Worm (Caenorhabditis elegans) whole organism, L2 larva: Measurements from ENCODE around the gene Y47D3A.1.

Source experiments
- C34F6.9 ChIP-seq: fragments of 150-350 bp; optimal IDR thresholded peaks from 2 replicates; lab custom pipeline; 2014; ENCODE audit warnings: missing biosample characterization, missing genetic modification characterization
- F13H6.1 ChIP-seq: sonication (generic microtip); optimal IDR thresholded peaks from 2 replicates; lab custom pipeline; 2016; ENCODE audit warnings: missing genetic modification characterization, missing compliant biosample characterization
- R02D3.7 ChIP-seq: fragments of 150-350 bp; optimal IDR thresholded peaks from 2 replicates; lab custom pipeline; 2014; ENCODE audit warnings: missing biosample characterization, missing genetic modification characterization
- Y55F3AM.14 ChIP-seq: fragments of 200-800 bp; sonication (Bioruptor generic); optimal IDR thresholded peaks from 2 replicates; lab custom pipeline; 2018; ENCODE audit warnings: mild to moderate bottlenecking, missing genetic modification characterization, missing compliant biosample characterization
- ZK546.5 ChIP-seq: sonication (generic microtip); optimal IDR thresholded peaks from 2 replicates; lab custom pipeline; 2017; ENCODE audit warnings: missing biosample characterization, missing genetic modification characterization
- alr-1 ChIP-seq: fragments of 150-350 bp; optimal IDR thresholded peaks from 2 replicates; lab custom pipeline; 2014; ENCODE audit warnings: missing biosample characterization, missing genetic modification characterization
- aly-2 ChIP-seq: fragments of 150-350 bp; optimal IDR thresholded peaks from 2 replicates; lab custom pipeline; 2014; ENCODE audit warnings: missing biosample characterization, missing genetic modification characterization
- ama-1 ChIP-seq: fragments of 150-350 bp; optimal IDR thresholded peaks from 2 replicates; lab custom pipeline; 2018; ENCODE audit warnings: inconsistent platforms
- blmp-1 ChIP-seq: sonication (generic microtip); optimal IDR thresholded peaks from 2 replicates; lab custom pipeline; 2017; ENCODE audit warnings: missing genetic modification characterization, mild to moderate bottlenecking, missing compliant biosample characterization, antibody characterized with exemption, moderate library complexity; ENCODE audit not compliant: insufficient read depth
- ceh-16 ChIP-seq: fragments of 150-350 bp; optimal IDR thresholded peaks from 2 replicates; lab custom pipeline; 2014; ENCODE audit warnings: missing biosample characterization, missing genetic modification characterization
- ceh-82 ChIP-seq: fragments of 150-350 bp; optimal IDR thresholded peaks from 2 replicates; lab custom pipeline; 2014; ENCODE audit warnings: missing biosample characterization, missing genetic modification characterization
- crh-2 ChIP-seq: sonication (generic microtip); optimal IDR thresholded peaks from 2 replicates; lab custom pipeline; 2017; ENCODE audit warnings: missing biosample characterization, missing genetic modification characterization
- dmd-4 ChIP-seq: sonication (generic microtip); optimal IDR thresholded peaks from 2 replicates; lab custom pipeline; 2017; ENCODE audit warnings: missing biosample characterization, missing genetic modification characterization
- egl-27 ChIP-seq: sonication (generic microtip); optimal IDR thresholded peaks from 3 replicates; lab custom pipeline; 2017; ENCODE audit warnings: missing biosample characterization, missing genetic modification reagents, missing genetic modification characterization
- elt-1 ChIP-seq: fragments of 150-350 bp; optimal IDR thresholded peaks from 2 replicates; lab custom pipeline; 2014; ENCODE audit warnings: missing biosample characterization, missing genetic modification characterization
- elt-3 ChIP-seq: sonication (generic microtip); optimal IDR thresholded peaks from 2 replicates; lab custom pipeline; 2017; ENCODE audit warnings: missing biosample characterization, missing genetic modification characterization
- fos-1 ChIP-seq: fragments of 150-350 bp; optimal IDR thresholded peaks from 2 replicates; lab custom pipeline; 2014; ENCODE audit warnings: missing biosample characterization, missing genetic modification characterization
- gmeb-1 ChIP-seq: fragments of 150-350 bp; optimal IDR thresholded peaks from 2 replicates; lab custom pipeline; 2014; ENCODE audit warnings: missing biosample characterization, missing genetic modification characterization
- lin-11 ChIP-seq: fragments of 150-350 bp; sonication (generic microtip); optimal IDR thresholded peaks from 2 replicates; lab custom pipeline; 2014; ENCODE audit warnings: missing biosample characterization, missing genetic modification characterization, inconsistent platforms, mixed read lengths
- lin-13 ChIP-seq: fragments of 150-350 bp; optimal IDR thresholded peaks from 2 replicates; lab custom pipeline; 2014; ENCODE audit warnings: missing biosample characterization, missing genetic modification reagents, missing genetic modification characterization
- lin-39 ChIP-seq: fragments of 150-350 bp; optimal IDR thresholded peaks from 2 replicates; lab custom pipeline; 2014; ENCODE audit warnings: missing biosample characterization, missing genetic modification reagents, missing genetic modification characterization
- lsy-2 ChIP-seq, 2 experiments: fragments of 150-350 bp in 1 of 2; sonication (generic microtip) in 1 of 2; optimal IDR thresholded peaks; 2 replicates each; lab custom pipeline; 2014 to 2017; ENCODE audit warnings: missing biosample characterization in 2 of 2, missing genetic modification characterization in 2 of 2
- mab-5 ChIP-seq: fragments of 150-350 bp; optimal IDR thresholded peaks from 2 replicates; lab custom pipeline; 2014; ENCODE audit warnings: missing biosample characterization, missing genetic modification characterization
- mbf-1 ChIP-seq: sonication (generic microtip); optimal IDR thresholded peaks from 2 replicates; lab custom pipeline; 2017; ENCODE audit warnings: missing biosample characterization, missing genetic modification characterization
- mdl-1 ChIP-seq, 2 experiments: fragments of 150-350 bp in 1 of 2; sonication (generic microtip) in 1 of 2; optimal IDR thresholded peaks; 2 replicates each; lab custom pipeline; 2017; ENCODE audit warnings: missing biosample characterization in 2 of 2, missing genetic modification characterization in 2 of 2
- nhr-10 ChIP-seq: sonication (generic microtip); optimal IDR thresholded peaks from 2 replicates; lab custom pipeline; 2017; ENCODE audit warnings: missing biosample characterization, missing genetic modification characterization
- nhr-11 ChIP-seq: fragments of 150-350 bp; optimal IDR thresholded peaks from 2 replicates; lab custom pipeline; 2014; ENCODE audit warnings: missing biosample characterization, missing genetic modification characterization
- nhr-12 ChIP-seq: fragments of 150-350 bp; optimal IDR thresholded peaks from 2 replicates; lab custom pipeline; 2014; ENCODE audit warnings: missing biosample characterization, missing genetic modification characterization
- nhr-129 ChIP-seq: fragments of 150-350 bp; optimal IDR thresholded peaks from 2 replicates; lab custom pipeline; 2014; ENCODE audit warnings: missing biosample characterization, missing genetic modification characterization
- nhr-21 ChIP-seq: fragments of 150-350 bp; optimal IDR thresholded peaks from 2 replicates; lab custom pipeline; 2014; ENCODE audit warnings: missing biosample characterization, missing genetic modification characterization
- nhr-23 ChIP-seq: fragments of 150-350 bp; optimal IDR thresholded peaks from 2 replicates; lab custom pipeline; 2014; ENCODE audit warnings: missing biosample characterization, missing genetic modification reagents, missing genetic modification characterization
- nhr-237 ChIP-seq: fragments of 150-350 bp; optimal IDR thresholded peaks from 2 replicates; lab custom pipeline; 2014; ENCODE audit warnings: missing biosample characterization, missing genetic modification characterization
- nhr-25 ChIP-seq: fragments of 150-350 bp; sonication (generic microtip); optimal IDR thresholded peaks from 3 replicates; lab custom pipeline; 2014; ENCODE audit warnings: missing biosample characterization, missing genetic modification characterization
- nhr-6 ChIP-seq: fragments of 150-350 bp; optimal IDR thresholded peaks from 2 replicates; lab custom pipeline; 2014; ENCODE audit warnings: missing biosample characterization, missing genetic modification characterization
- nhr-77 ChIP-seq: fragments of 150-350 bp; optimal IDR thresholded peaks from 2 replicates; lab custom pipeline; 2014; ENCODE audit warnings: missing biosample characterization, missing genetic modification characterization
- peb-1 ChIP-seq: fragments of 150-350 bp; optimal IDR thresholded peaks from 2 replicates; lab custom pipeline; 2014; ENCODE audit warnings: missing biosample characterization, missing genetic modification characterization
- sem-4 ChIP-seq: fragments of 150-350 bp; optimal IDR thresholded peaks from 2 replicates; lab custom pipeline; 2014; ENCODE audit warnings: missing biosample characterization, missing genetic modification reagents, missing genetic modification characterization
- skn-1 ChIP-seq: sonication (generic microtip); optimal IDR thresholded peaks from 2 replicates; lab custom pipeline; 2017; ENCODE audit warnings: missing biosample characterization, missing genetic modification characterization
- sma-3 ChIP-seq: sonication (generic microtip); optimal IDR thresholded peaks from 2 replicates; lab custom pipeline; 2016; ENCODE audit warnings: missing genetic modification reagents, missing genetic modification characterization, missing compliant biosample characterization
- sma-9 ChIP-seq, 2 experiments: fragments of 150-350 bp in 1 of 2; sonication (generic microtip) in 1 of 2; optimal IDR thresholded peaks; 2 replicates each; lab custom pipeline; 2014 to 2016; ENCODE audit warnings: missing genetic modification characterization in 2 of 2, mild to moderate bottlenecking in 1 of 2, missing biosample characterization in 1 of 2, missing compliant biosample characterization in 1 of 2, missing genetic modification reagents in 1 of 2, moderate library complexity in 1 of 2
- snpc-4 ChIP-seq: fragments of 150-350 bp; optimal IDR thresholded peaks from 2 replicates; lab custom pipeline; 2014; ENCODE audit warnings: missing biosample characterization, missing genetic modification characterization
- unc-39 ChIP-seq: fragments of 150-350 bp; optimal IDR thresholded peaks from 2 replicates; lab custom pipeline; 2014; ENCODE audit warnings: missing biosample characterization, missing genetic modification characterization
- unc-55 ChIP-seq: fragments of 150-350 bp; sonication (generic microtip); optimal IDR thresholded peaks from 3 replicates; lab custom pipeline; 2014; ENCODE audit warnings: missing biosample characterization, missing genetic modification reagents, missing genetic modification characterization
- unc-62 ChIP-seq: fragments of 150-350 bp; optimal IDR thresholded peaks from 2 replicates; lab custom pipeline; 2014; ENCODE audit warnings: missing biosample characterization, missing genetic modification reagents, missing genetic modification characterization
- zag-1 ChIP-seq: fragments of 150-350 bp; optimal IDR thresholded peaks from 2 replicates; lab custom pipeline; 2014; ENCODE audit warnings: missing biosample characterization, missing genetic modification characterization
- ztf-1 ChIP-seq: fragments of 200-800 bp; sonication (Bioruptor generic); conservative IDR thresholded peaks from 2 replicates; pipeline ENCODE4 v1.3.6; 2022; ENCODE audit warnings: missing genetic modification characterization, missing compliant biosample characterization
- ztf-11 ChIP-seq: sonication (generic microtip); optimal IDR thresholded peaks from 2 replicates; lab custom pipeline; 2017; ENCODE audit warnings: missing biosample characterization, missing genetic modification characterization
- ztf-4 ChIP-seq: fragments of 150-350 bp; optimal IDR thresholded peaks from 2 replicates; lab custom pipeline; 2014; ENCODE audit warnings: missing biosample characterization, missing genetic modification characterization

Y47D3A.1 gene

ce11 chrIII:11090870-11091386 lies 50.7 kb downstream of the Y47D3A.1 start (continued):
- TF ChIP-seq nhr-10 (tag; lab: Kevin White, UChicago) (no peak), unc-39 (tag; lab: Kevin White, UChicago) (no peak), nhr-77 (tag; lab: Kevin White, UChicago) (no peak), snpc-4 (tag; lab: Kevin White, UChicago) (peak; percentile 93), egl-27 (tag; lab: Kevin White, UChicago) (no peak)

ce11 chrIII:11090112-11090648 lies 51.5 kb downstream of the Y47D3A.1 start:
- TF ChIP-seq Y55F3AM.14 (GFP tag; lab: Kevin White, UChicago) = no peak
- TF ChIP-seq blmp-1 (tag; lab: Kevin White, UChicago) = no peak
- no peak for TF ChIP-seq dmd-4 (tag; lab: Kevin White, UChicago)
- TF ChIP-seq lin-39 (tag; lab: Kevin White, UChicago) = no peak
- TF ChIP-seq elt-3 (tag; lab: Kevin White, UChicago) = no peak
- TF ChIP-seq nhr-10 (tag; lab: Kevin White, UChicago) = no peak
- TF ChIP-seq ztf-11 (tag; lab: Kevin White, UChicago) = no peak
- peak; percentile 77 for TF ChIP-seq nhr-21 (tag; lab: Kevin White, UChicago)
- no peak for TF ChIP-seq ceh-82
- no peak for TF ChIP-seq ztf-1
- TF ChIP-seq crh-2 (tag; lab: Kevin White, UChicago) = peak; percentile 62
- peak; percentile 51 for TF ChIP-seq ceh-16 (tag; lab: Kevin White, UChicago)
- no peak for TF ChIP-seq ZK546.5 (tag; lab: Kevin White, UChicago)
- TF ChIP-seq nhr-6 = no peak
- no peak for TF ChIP-seq R02D3.7 (tag; lab: Kevin White, UChicago)
- TF ChIP-seq lin-13 (GFP tag; lab: Kevin White, UChicago) = peak; percentile 63
- no peak for TF ChIP-seq alr-1 (tag; lab: Kevin White, UChicago)
- TF ChIP-seq nhr-25 (tag; lab: Kevin White, UChicago) = peak; percentile 9
- peak; percentile 10 for TF ChIP-seq fos-1 (tag; lab: Kevin White, UChicago)
- TF ChIP-seq lsy-2 (tag; optimal IDR thresholded peaks at IDR 0.05; lab: Kevin White, UChicago) = peak; percentile 2 to 45
- TF ChIP-seq unc-62 (GFP tag; lab: Kevin White, UChicago) = no peak
- no peak for TF ChIP-seq nhr-12 (tag; lab: Kevin White, UChicago)
- no peak for TF ChIP-seq C34F6.9 (tag; lab: Kevin White, UChicago)
- TF ChIP-seq peb-1 (tag; lab: Kevin White, UChicago) = no peak
- TF ChIP-seq nhr-23 = no peak
- no peak for TF ChIP-seq mdl-1 (tag; optimal IDR thresholded peaks at IDR 0.05; lab: Kevin White, UChicago)
- peak; percentile 97 for TF ChIP-seq snpc-4 (tag; lab: Kevin White, UChicago)
- peak; percentile 16 for TF ChIP-seq gmeb-1 (tag; lab: Kevin White, UChicago)
- no peak for TF ChIP-seq F13H6.1 (tag; lab: Kevin White, UChicago)
- no peak for TF ChIP-seq mab-5 (tag; lab: Kevin White, UChicago)
- TF ChIP-seq unc-55 (GFP tag; lab: Kevin White, UChicago) = peak; percentile 2
- TF ChIP-seq ama-1 (lab: Kevin White, UChicago) = peak; percentile 98
- no peak for TF ChIP-seq nhr-77 (tag; lab: Kevin White, UChicago)
- TF ChIP-seq nhr-129 (tag; lab: Kevin White, UChicago) = no peak
- no peak for TF ChIP-seq nhr-11
- no peak for TF ChIP-seq nhr-237 (tag; lab: Kevin White, UChicago)
- peak; percentile 24 for TF ChIP-seq egl-27 (tag; lab: Kevin White, UChicago)
- no peak for TF ChIP-seq ztf-4
- TF ChIP-seq sma-9 (GFP tag; optimal IDR thresholded peaks at IDR 0.05; lab: Kevin White, UChicago) = peak; percentile 5
- TF ChIP-seq sma-9 (tag; optimal IDR thresholded peaks at IDR 0.05; lab: Kevin White, UChicago) = no peak
- TF ChIP-seq sma-3 (GFP tag; lab: Kevin White, UChicago) = peak; percentile 65
- no peak for TF ChIP-seq sem-4 (tag; lab: Kevin White, UChicago)
- no peak for TF ChIP-seq skn-1 (tag; lab: Kevin White, UChicago)
- TF ChIP-seq mbf-1 (tag; lab: Kevin White, UChicago) = no peak
- no peak for TF ChIP-seq unc-39 (tag; lab: Kevin White, UChicago)
- no peak for TF ChIP-seq lin-11
- TF ChIP-seq aly-2 (tag; lab: Kevin White, UChicago) = no peak
- no peak for TF ChIP-seq elt-1 (tag; lab: Kevin White, UChicago)
- TF ChIP-seq zag-1 (tag; lab: Kevin White, UChicago) = no peak
